Worm (Caenorhabditis elegans) whole organism, young adult: ENCODE results near the gene hpl-2.

ENCODE experiments used
- B0035.1 ChIP-seq: sonication (generic microtip); optimal IDR thresholded peaks from 2 replicates; lab custom pipeline; 2016; ENCODE audit warnings: missing genetic modification characterization, mild to moderate bottlenecking, missing compliant biosample characterization, missing genotype, missing genetic modification reagents
- B0336.3 ChIP-seq: fragments of 200-800 bp; sonication (Bioruptor generic); IDR thresholded peaks from 2 replicates; pipeline ENCODE4 v1.3.6; 2022; ENCODE audit warnings: missing genetic modification characterization, missing compliant biosample characterization
- D2030.7 ChIP-seq: fragments of 200-800 bp; sonication (Bioruptor generic); IDR thresholded peaks from 2 replicates; pipeline ENCODE4 v1.3.6; 2022; ENCODE audit warnings: missing genetic modification reagents, missing genetic modification characterization, missing compliant biosample characterization
- F22D6.2 ChIP-seq: sonication (generic microtip); optimal IDR thresholded peaks from 2 replicates; lab custom pipeline; 2016; ENCODE audit warnings: mild to moderate bottlenecking, missing genetic modification characterization, missing compliant biosample characterization
- F33H1.4 ChIP-seq: fragments of 200-800 bp; sonication (Bioruptor generic); IDR thresholded peaks from 2 replicates; pipeline ENCODE4 v1.3.6; 2022; ENCODE audit warnings: missing genetic modification reagents, missing genetic modification characterization, missing compliant biosample characterization
- F39B2.1 ChIP-seq: fragments of 200-800 bp; sonication (Bioruptor generic); IDR thresholded peaks from 2 replicates; pipeline ENCODE4 v1.3.6; 2022; ENCODE audit warnings: missing genetic modification reagents, missing genetic modification characterization, missing compliant biosample characterization
- F49E8.2 ChIP-seq: sonication (generic microtip); optimal IDR thresholded peaks from 3 replicates; lab custom pipeline; 2017; ENCODE audit warnings: missing genetic modification characterization, mild to moderate bottlenecking, missing compliant biosample characterization, antibody characterized with exemption, moderate library complexity; ENCODE audit not compliant: insufficient read depth
- F55B11.4 ChIP-seq: sonication (generic microtip); optimal IDR thresholded peaks from 2 replicates; lab custom pipeline; 2016; ENCODE audit warnings: missing compliant biosample characterization, missing genetic modification characterization, borderline replicate concordance; ENCODE audit not compliant: insufficient read depth
- F57C9.4 ChIP-seq: sonication (generic microtip); optimal IDR thresholded peaks from 2 replicates; lab custom pipeline; 2017; ENCODE audit warnings: mild to moderate bottlenecking, missing genetic modification characterization, missing compliant biosample characterization
- K12H6.12 ChIP-seq: fragments of 200-800 bp; sonication (Bioruptor generic); optimal IDR thresholded peaks from 2 replicates; lab custom pipeline; 2018; ENCODE audit warnings: mild to moderate bottlenecking, missing genetic modification characterization, missing compliant biosample characterization
- Y53G8AR.9 ChIP-seq: fragments of 200-800 bp; sonication (Bioruptor generic); conservative IDR thresholded peaks from 2 replicates; pipeline ENCODE4 v1.3.6; 2022; ENCODE audit warnings: missing genetic modification reagents, missing genetic modification characterization, missing compliant biosample characterization
- Y95B8A.8 ChIP-seq: fragments of 200-800 bp; sonication (Bioruptor generic); IDR thresholded peaks from 2 replicates; pipeline ENCODE4 v1.3.6; 2022; ENCODE audit warnings: missing genetic modification reagents, missing genetic modification characterization, missing compliant biosample characterization
- ama-1 ChIP-seq, 3 experiments: fragments of 150-350 bp in 1 of 3; sonication (generic microtip) in 2 of 3; optimal IDR thresholded peaks; 2 replicates each; lab custom pipeline; 2014 to 2018; ENCODE audit warnings: missing biosample characterization in 2 of 3, missing genetic modification characterization in 2 of 3, missing genetic modification reagents in 2 of 3
- attf-5 ChIP-seq: fragments of 200-800 bp; sonication (Bioruptor generic); optimal IDR thresholded peaks from 2 replicates; lab custom pipeline; 2018; ENCODE audit warnings: mild to moderate bottlenecking, missing genetic modification characterization, missing compliant biosample characterization
- bed-1 ChIP-seq: fragments of 200-800 bp; sonication (Bioruptor generic); IDR thresholded peaks from 2 replicates; pipeline ENCODE4 v1.3.6; 2022; ENCODE audit warnings: missing genetic modification reagents, missing genetic modification characterization, missing compliant biosample characterization
- bed-2 ChIP-seq: fragments of 200-800 bp; sonication (Bioruptor generic); IDR thresholded peaks from 2 replicates; pipeline ENCODE4 v1.3.6; 2022; ENCODE audit warnings: missing genetic modification reagents, missing genetic modification characterization, missing compliant biosample characterization
- cebp-1 ChIP-seq, 2 experiments: fragments of 200-800 bp in 1 of 2; sonication (Bioruptor generic) in 1 of 2; sonication (generic microtip) in 1 of 2; IDR thresholded peaks in 1 of 2; optimal IDR thresholded peaks in 1 of 2; 2 replicates each; pipeline versions ENCODE4 v1.3.6 to Lab custom; 2017 to 2022; ENCODE audit warnings: missing compliant biosample characterization in 2 of 2, missing genetic modification characterization in 2 of 2, mild to moderate bottlenecking in 1 of 2, missing genetic modification reagents in 1 of 2, moderate library complexity in 1 of 2
- ceh-58 ChIP-seq: fragments of 200-800 bp; sonication (Bioruptor generic); IDR thresholded peaks from 2 replicates; pipeline ENCODE4 v1.3.6; 2022; ENCODE audit warnings: missing genetic modification characterization, missing compliant biosample characterization
- die-1 ChIP-seq: sonication (generic microtip); optimal IDR thresholded peaks from 2 replicates; lab custom pipeline; 2016; ENCODE audit warnings: missing genotype, mild to moderate bottlenecking, missing genetic modification characterization, missing compliant biosample characterization
- dox-1 ChIP-seq: fragments of 200-800 bp; sonication (Bioruptor generic); IDR thresholded peaks from 2 replicates; pipeline ENCODE4 v1.3.6; 2022; ENCODE audit warnings: missing genetic modification reagents, missing genetic modification characterization, missing compliant biosample characterization
- dpff-1 ChIP-seq: sonication (generic microtip); optimal IDR thresholded peaks from 2 replicates; lab custom pipeline; 2017; ENCODE audit warnings: mild to moderate bottlenecking, missing genetic modification characterization, missing compliant biosample characterization
- dpl-1 ChIP-seq: fragments of 150-350 bp; optimal IDR thresholded peaks from 2 replicates; lab custom pipeline; 2014; ENCODE audit warnings: missing biosample characterization, missing genetic modification reagents, missing genetic modification characterization
- efl-1 ChIP-seq: fragments of 150-350 bp; optimal IDR thresholded peaks from 2 replicates; lab custom pipeline; 2014; ENCODE audit warnings: missing biosample characterization, missing genetic modification reagents, missing genetic modification characterization
- ekl-4 ChIP-seq: fragments of 200-800 bp; sonication (Bioruptor generic); IDR thresholded peaks from 2 replicates; pipeline ENCODE4 v1.3.6; 2022; ENCODE audit warnings: missing genetic modification reagents, missing genetic modification characterization, missing compliant biosample characterization
- ets-4 ChIP-seq: fragments of 200-800 bp; sonication (Bioruptor generic); optimal IDR thresholded peaks from 2 replicates; lab custom pipeline; 2018; ENCODE audit warnings: mild to moderate bottlenecking, missing genetic modification characterization, missing compliant biosample characterization
- fkh-3 ChIP-seq: sonication (generic microtip); optimal IDR thresholded peaks from 2 replicates; lab custom pipeline; 2016; ENCODE audit warnings: mild to moderate bottlenecking, missing genetic modification characterization, missing compliant biosample characterization
- hlh-26 ChIP-seq: fragments of 200-800 bp; sonication (Bioruptor generic); conservative IDR thresholded peaks from 2 replicates; pipeline ENCODE4 v1.3.6; 2022; ENCODE audit warnings: missing genetic modification reagents, missing genetic modification characterization, missing compliant biosample characterization
- let-526 ChIP-seq: fragments of 200-800 bp; sonication (Bioruptor generic); IDR thresholded peaks from 2 replicates; pipeline ENCODE4 v1.3.6; 2022; ENCODE audit warnings: missing genetic modification reagents, missing genetic modification characterization, missing compliant biosample characterization
- lin-40 ChIP-seq: sonication (generic microtip); optimal IDR thresholded peaks from 2 replicates; lab custom pipeline; 2016; ENCODE audit warnings: missing genetic modification characterization, mild to moderate bottlenecking, missing compliant biosample characterization, missing genotype, missing genetic modification reagents
- lin-54 ChIP-seq: fragments of 200-800 bp; sonication (Bioruptor generic); optimal IDR thresholded peaks from 2 replicates; lab custom pipeline; 2018; ENCODE audit warnings: mild to moderate bottlenecking, missing genetic modification characterization, missing compliant biosample characterization
- lir-1 ChIP-seq: fragments of 200-800 bp; sonication (Bioruptor generic); conservative IDR thresholded peaks from 2 replicates; pipeline ENCODE4 v1.3.6; 2022; ENCODE audit warnings: missing genetic modification reagents, missing genetic modification characterization, missing compliant biosample characterization
- lsl-1 ChIP-seq: fragments of 200-800 bp; sonication (Bioruptor generic); optimal IDR thresholded peaks from 2 replicates; lab custom pipeline; 2018; ENCODE audit warnings: mild to moderate bottlenecking, missing genetic modification characterization, moderate library complexity, missing compliant biosample characterization
- madf-6 ChIP-seq: fragments of 200-800 bp; sonication (Bioruptor generic); IDR thresholded peaks from 2 replicates; pipeline ENCODE4 v1.3.6; 2022; ENCODE audit warnings: missing genetic modification reagents, missing genetic modification characterization, missing compliant biosample characterization
- mcd-1 ChIP-seq: fragments of 200-800 bp; sonication (Bioruptor generic); IDR thresholded peaks from 2 replicates; pipeline ENCODE4 v1.3.6; 2022; ENCODE audit warnings: missing genetic modification reagents, missing genetic modification characterization, missing compliant biosample characterization
- nfyb-1 ChIP-seq: fragments of 200-800 bp; sonication (Bioruptor generic); IDR thresholded peaks from 2 replicates; pipeline ENCODE4 v1.3.6; 2022; ENCODE audit warnings: missing genetic modification reagents, missing genetic modification characterization, missing compliant biosample characterization
- nhr-120 ChIP-seq: fragments of 200-800 bp; sonication (Bioruptor generic); IDR thresholded peaks from 2 replicates; pipeline ENCODE4 v1.3.6; 2022; ENCODE audit warnings: missing genetic modification characterization, missing compliant biosample characterization
- nhr-179 ChIP-seq: sonication (generic microtip); optimal IDR thresholded peaks from 2 replicates; lab custom pipeline; 2016; ENCODE audit warnings: mild to moderate bottlenecking, missing genetic modification characterization, missing compliant biosample characterization
- pbrm-1 ChIP-seq: fragments of 200-800 bp; sonication (Bioruptor generic); IDR thresholded peaks from 2 replicates; pipeline ENCODE4 v1.3.6; 2022; ENCODE audit warnings: missing genetic modification reagents, missing genetic modification characterization, missing compliant biosample characterization
- rpc-1 ChIP-seq, 2 experiments: fragments of 150-350 bp in 1 of 2; sonication (generic microtip) in 1 of 2; optimal IDR thresholded peaks; 2 replicates each; lab custom pipeline; 2014 to 2018; ENCODE audit warnings: missing biosample characterization in 1 of 2, missing genetic modification characterization in 1 of 2, missing genetic modification reagents in 1 of 2, missing genotype in 1 of 2
- snpc-1.3 ChIP-seq: sonication (generic microtip); optimal IDR thresholded peaks from 2 replicates; lab custom pipeline; 2017; ENCODE audit warnings: missing genetic modification characterization, mild to moderate bottlenecking, missing compliant biosample characterization, antibody characterized with exemption, moderate library complexity, missing genotype, missing genetic modification reagents; ENCODE audit not compliant: insufficient read depth
- somi-1 ChIP-seq: fragments of 200-800 bp; sonication (Bioruptor generic); optimal IDR thresholded peaks from 2 replicates; lab custom pipeline; 2018; ENCODE audit warnings: mild to moderate bottlenecking, missing genetic modification characterization, missing compliant biosample characterization
- sptf-2 ChIP-seq: fragments of 200-800 bp; sonication (Bioruptor generic); optimal IDR thresholded peaks from 2 replicates; lab custom pipeline; 2018; ENCODE audit warnings: mild to moderate bottlenecking, missing genetic modification characterization, missing compliant biosample characterization
- tbp1 ChIP-seq: fragments of 200-800 bp; sonication (Bioruptor generic); optimal IDR thresholded peaks from 2 replicates; lab custom pipeline; 2018; ENCODE audit warnings: mild to moderate bottlenecking, missing genetic modification characterization, missing compliant biosample characterization
- tlf-1 ChIP-seq: fragments of 200-800 bp; sonication (Bioruptor generic); optimal IDR thresholded peaks from 2 replicates; lab custom pipeline; 2018; ENCODE audit warnings: mild to moderate bottlenecking, missing genetic modification characterization, missing compliant biosample characterization
- unc-62 ChIP-seq: fragments of 150-350 bp; optimal IDR thresholded peaks from 2 replicates; lab custom pipeline; 2014; ENCODE audit warnings: missing biosample characterization, missing genetic modification reagents, missing genetic modification characterization
- xnd-1 ChIP-seq: sonication (generic microtip); optimal IDR thresholded peaks from 2 replicates; lab custom pipeline; 2016; ENCODE audit warnings: missing genotype, missing genetic modification reagents, missing genetic modification characterization, missing compliant biosample characterization
- ztf-18 ChIP-seq: sonication (generic microtip); optimal IDR thresholded peaks from 2 replicates; lab custom pipeline; 2016; ENCODE audit warnings: missing genotype, mild to moderate bottlenecking, missing genetic modification characterization, missing compliant biosample characterization

Gene hpl-2

DNA sequence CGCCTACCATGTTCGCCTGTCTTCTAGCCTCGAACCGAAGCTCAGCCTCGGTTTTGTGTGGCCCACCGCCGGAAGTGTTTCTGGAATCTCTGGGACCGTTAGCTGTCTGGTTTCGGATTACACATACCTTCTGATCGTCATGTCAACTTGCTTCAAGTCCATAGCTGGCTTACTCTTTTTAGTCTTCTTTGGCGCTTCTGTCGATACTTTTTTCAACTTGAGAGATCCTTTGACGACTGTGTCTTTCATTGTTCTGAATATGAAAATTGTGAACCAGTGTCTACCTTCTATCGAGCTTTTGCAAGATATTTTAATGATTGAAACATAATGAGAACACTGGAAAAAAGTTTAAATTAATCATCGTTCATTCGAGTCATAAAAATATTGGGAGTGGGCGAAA, 14.8 kb downstream of the hpl-2 start, which contains the start of gene K01G5.8 (continued):
- TF ChIP-seq rpc-1 (optimal IDR thresholded peaks at IDR 0.05; lab: Kevin White, UChicago): no peak
- no peak for TF ChIP-seq rpc-1 (tag; optimal IDR thresholded peaks at IDR 0.05; lab: Kevin White, UChicago)
- TF ChIP-seq lin-54 (GFP tag; lab: Kevin White, UChicago): peak; percentile 39
- TF ChIP-seq pbrm-1: no peak
- TF ChIP-seq ama-1 (optimal IDR thresholded peaks at IDR 0.05; lab: Kevin White, UChicago): peak; percentile 60
- peak in 1 of 2 experiments; percentile 10 for TF ChIP-seq ama-1 (GFP tag; optimal IDR thresholded peaks at IDR 0.05; lab: Kevin White, UChicago)
- TF ChIP-seq Y95B8A.8 (GFP tag; lab: Robert Waterston, UW): no peak
- no peak for TF ChIP-seq F22D6.2 (tag; lab: Kevin White, UChicago)
- TF ChIP-seq lir-1 (GFP tag; lab: Robert Waterston, UW): no peak
- no peak for TF ChIP-seq F57C9.4 (tag; lab: Kevin White, UChicago)
- 0 out of 2 replicates have a peak, but pooled peaks have one; percentile 11 for TF ChIP-seq F39B2.1 (GFP tag; lab: Robert Waterston, UW)
- TF ChIP-seq dox-1 (GFP tag; lab: Robert Waterston, UW): no peak
- no peak for TF ChIP-seq bed-2 (GFP tag; lab: Robert Waterston, UW)
- TF ChIP-seq nfyb-1: 0 out of 2 replicates have a peak, but pooled peaks have one; percentile 12
- no peak for TF ChIP-seq die-1 (tag; lab: Kevin White, UChicago)
- peak; percentile 48 for TF ChIP-seq F49E8.2 (tag; lab: Kevin White, UChicago)
- TF ChIP-seq mcd-1 (GFP tag; lab: Robert Waterston, UW): peak; percentile 6; the same call in 1 of the 2 replicates
- peak; percentile 50; the same call in 1 of the 2 replicates for TF ChIP-seq D2030.7 (GFP tag; lab: Robert Waterston, UW)
- no peak for TF ChIP-seq attf-5 (GFP tag; lab: Kevin White, UChicago)
- no peak for TF ChIP-seq K12H6.12 (tag; lab: Kevin White, UChicago)
- TF ChIP-seq nhr-120: no peak
- TF ChIP-seq Y53G8AR.9 (GFP tag; lab: Robert Waterston, UW): peak; percentile 61; the same call in 1 of the 2 replicates
- TF ChIP-seq dpl-1 (GFP tag; lab: Kevin White, UChicago): no peak
- peak; percentile 28; the same call in 1 of the 2 replicates for TF ChIP-seq F33H1.4 (GFP tag; lab: Robert Waterston, UW)
- peak; percentile 54 for TF ChIP-seq snpc-1.3
- no peak for TF ChIP-seq lin-40
- TF ChIP-seq tbp1 (GFP tag; lab: Kevin White, UChicago): no peak
- TF ChIP-seq cebp-1 (GFP tag; IDR thresholded peaks at IDR 0.05; lab: Robert Waterston, UW): no peak; the same call in 1 of the 2 replicates
- peak; percentile 9 for TF ChIP-seq cebp-1 (tag; optimal IDR thresholded peaks at IDR 0.05; lab: Kevin White, UChicago)
- no peak for TF ChIP-seq let-526
- no peak for TF ChIP-seq nhr-179 (tag; lab: Kevin White, UChicago)
- TF ChIP-seq ceh-58: 0 out of 2 replicates have a peak, but pooled peaks have one; percentile 42
- TF ChIP-seq ets-4 (GFP tag; lab: Kevin White, UChicago): no peak
- no peak for TF ChIP-seq sptf-2 (GFP tag; lab: Kevin White, UChicago)
- no peak for TF ChIP-seq B0035.1 (tag; lab: Kevin White, UChicago)
- TF ChIP-seq xnd-1 (tag; lab: Kevin White, UChicago): no peak
- peak; percentile 46 for TF ChIP-seq tlf-1
- no peak for TF ChIP-seq hlh-26 (GFP tag; lab: Robert Waterston, UW)
- no peak for TF ChIP-seq somi-1 (GFP tag; lab: Kevin White, UChicago)
- no peak for TF ChIP-seq unc-62 (GFP tag; lab: Kevin White, UChicago)
- TF ChIP-seq ekl-4 (GFP tag; lab: Robert Waterston, UW): 0 out of 2 replicates have a peak, but pooled peaks have one; percentile 38
- no peak for TF ChIP-seq bed-1
- peak; percentile 67 for TF ChIP-seq madf-6 (GFP tag; lab: Robert Waterston, UW)
- no peak for TF ChIP-seq fkh-3
- no peak for TF ChIP-seq dpff-1 (tag; lab: Kevin White, UChicago)
- no peak for TF ChIP-seq lsl-1
- TF ChIP-seq efl-1 (GFP tag; lab: Kevin White, UChicago): peak; percentile 20
- TF ChIP-seq B0336.3 (GFP tag; lab: Robert Waterston, UW): peak; percentile 26; the same call in 1 of the 2 replicates
- TF ChIP-seq F55B11.4 (tag; lab: Kevin White, UChicago): no peak
- no peak for TF ChIP-seq ztf-18 (tag; lab: Kevin White, UChicago)
